Worm (Caenorhabditis elegans) whole organism, L2 larva: Measurements from ENCODE around the gene cpna-2.

Experiments
- alr-1 ChIP-seq: fragments of 150-350 bp; optimal IDR thresholded peaks from 2 replicates; lab custom pipeline; 2014; ENCODE audit warnings: missing biosample characterization, missing genetic modification characterization
- elt-3 ChIP-seq: sonication (generic microtip); optimal IDR thresholded peaks from 2 replicates; lab custom pipeline; 2017; ENCODE audit warnings: missing biosample characterization, missing genetic modification characterization

DNA sequence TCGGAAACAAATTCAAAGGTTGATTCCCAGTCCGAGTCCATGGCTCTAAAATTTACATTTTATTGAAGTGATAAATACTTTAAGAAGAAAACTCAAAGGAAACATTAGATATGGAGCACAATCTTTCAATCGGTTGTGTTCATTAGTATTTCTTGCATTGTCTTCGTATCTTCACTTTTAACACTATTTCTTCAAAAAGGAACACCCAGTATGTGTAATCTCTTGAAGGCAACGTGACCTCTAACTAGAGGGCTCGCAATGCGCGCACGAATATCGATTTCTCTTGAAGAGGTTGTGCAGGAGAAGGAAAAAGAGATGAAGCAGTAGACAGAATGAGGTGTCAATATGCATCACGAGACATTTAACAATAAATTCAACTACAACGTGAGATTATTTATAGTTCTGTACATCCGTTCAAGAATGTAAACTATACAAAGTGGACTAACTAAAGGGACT is 30.4 kb downstream of the cpna-2 start, which contains the start of the genes B0228.6 and B0228.1:
- no peak for TF ChIP-seq elt-3
- TF ChIP-seq alr-1 (tag; lab: Kevin White, UChicago) = no peak
